Worm (Caenorhabditis elegans) whole organism, L4/young adult: ENCODE measurements around the gene C25H3.10.

Source experiments
- dao-5 ChIP-seq: sonication (generic microtip); optimal IDR thresholded peaks from 2 replicates; lab custom pipeline; 2016; ENCODE audit warnings: missing genotype, missing genetic modification characterization, moderate library complexity, missing compliant biosample characterization
- him-1 ChIP-seq: sonication (generic microtip); optimal IDR thresholded peaks from 2 replicates; lab custom pipeline; 2016; ENCODE audit warnings: missing genotype, missing genetic modification reagents, missing genetic modification characterization, missing compliant biosample characterization

- TF ChIP-seq him-1 (tag; lab: Kevin White, UChicago) = no peak
- no peak for TF ChIP-seq dao-5 (tag; lab: Kevin White, UChicago)
Observed at ce11 chrII:5717831-5718230, 19.1 kb upstream of the C25H3.10 start, which contains the start of gene zipt-3.
